Worm (Caenorhabditis elegans) whole organism, L1 larva: Measurements from ENCODE around the gene gadr-3.

ENCODE experiments used
- C04F5.9 ChIP-seq: sonication (generic microtip); optimal IDR thresholded peaks from 2 replicates; lab custom pipeline; 2016; ENCODE audit warnings: missing genetic modification characterization, missing compliant biosample characterization
- C34B4.2 ChIP-seq: sonication (generic microtip); optimal IDR thresholded peaks from 2 replicates; lab custom pipeline; 2017; ENCODE audit warnings: mild to moderate bottlenecking, missing genetic modification characterization, missing compliant biosample characterization
- F16B12.6 ChIP-seq: fragments of 150-350 bp; optimal IDR thresholded peaks from 2 replicates; lab custom pipeline; 2014; ENCODE audit warnings: missing biosample characterization, missing genetic modification characterization
- aha-1 ChIP-seq: fragments of 150-350 bp; optimal IDR thresholded peaks from 2 replicates; lab custom pipeline; 2014; ENCODE audit warnings: missing biosample characterization, missing genetic modification characterization
- aly-2 ChIP-seq: fragments of 150-350 bp; optimal IDR thresholded peaks from 2 replicates; lab custom pipeline; 2014; ENCODE audit warnings: missing biosample characterization, missing genetic modification characterization
- ama-1 ChIP-seq: fragments of 150-350 bp; optimal IDR thresholded peaks from 2 replicates; lab custom pipeline; 2014
- blmp-1 ChIP-seq: fragments of 150-350 bp; optimal IDR thresholded peaks from 2 replicates; lab custom pipeline; 2014; ENCODE audit warnings: missing biosample characterization, missing genetic modification characterization
- ceh-82 ChIP-seq, 3 experiments: fragments of 150-350 bp in 1 of 3; sonication (generic microtip) in 2 of 3; optimal IDR thresholded peaks; 2 replicates each; lab custom pipeline; 2014 to 2017; ENCODE audit warnings: missing biosample characterization in 3 of 3, missing genetic modification characterization in 3 of 3
- ceh-88 ChIP-seq: fragments of 200-800 bp; sonication (Bioruptor generic); IDR thresholded peaks from 2 replicates; pipeline ENCODE4 v1.3.6; 2022; ENCODE audit warnings: missing genetic modification characterization, missing compliant biosample characterization
- ces-1 ChIP-seq: fragments of 150-350 bp; optimal IDR thresholded peaks from 2 replicates; lab custom pipeline; 2014; ENCODE audit warnings: missing biosample characterization, missing genetic modification reagents, missing genetic modification characterization
- dpl-1 ChIP-seq, 3 experiments: fragments of 150-350 bp in 2 of 3; sonication (generic microtip) in 1 of 3; optimal IDR thresholded peaks; 2 replicates each; lab custom pipeline; 2014 to 2017; ENCODE audit warnings: missing biosample characterization in 3 of 3, missing genetic modification characterization in 3 of 3, missing genetic modification reagents in 3 of 3
- efl-3 ChIP-seq: fragments of 200-800 bp; sonication (Bioruptor generic); optimal IDR thresholded peaks from 2 replicates; lab custom pipeline; 2018; ENCODE audit warnings: mild to moderate bottlenecking, missing genetic modification characterization, missing compliant biosample characterization
- egl-13 ChIP-seq: sonication (generic microtip); optimal IDR thresholded peaks from 2 replicates; lab custom pipeline; 2016; ENCODE audit warnings: missing genotype, missing genetic modification reagents, missing genetic modification characterization, missing compliant biosample characterization
- elt-2 ChIP-seq: sonication (generic microtip); optimal IDR thresholded peaks from 2 replicates; lab custom pipeline; 2016; ENCODE audit warnings: missing genetic modification characterization, mild to moderate bottlenecking, inconsistent platforms, missing compliant biosample characterization, missing genetic modification reagents
- ets-5 ChIP-seq: fragments of 200-800 bp; sonication (Bioruptor generic); IDR thresholded peaks from 2 replicates; pipeline ENCODE4 v1.3.6; 2022; ENCODE audit warnings: missing genetic modification characterization, missing compliant biosample characterization
- fkh-10 ChIP-seq: sonication (generic microtip); optimal IDR thresholded peaks from 2 replicates; lab custom pipeline; 2017; ENCODE audit warnings: missing biosample characterization, missing genetic modification reagents, missing genetic modification characterization
- fkh-4 ChIP-seq: sonication (generic microtip); optimal IDR thresholded peaks from 2 replicates; lab custom pipeline; 2016; ENCODE audit warnings: missing compliant biosample characterization, missing genetic modification characterization, borderline replicate concordance
- irx-1 ChIP-seq: sonication (generic microtip); optimal IDR thresholded peaks from 2 replicates; lab custom pipeline; 2016; ENCODE audit warnings: missing genetic modification characterization, missing compliant biosample characterization
- isw-1 ChIP-seq: fragments of 200-800 bp; sonication (Bioruptor generic); IDR thresholded peaks from 2 replicates; pipeline ENCODE4 v1.3.6; 2022; ENCODE audit warnings: missing genetic modification characterization, missing compliant biosample characterization
- lin-13 ChIP-seq: fragments of 150-350 bp; optimal IDR thresholded peaks from 2 replicates; lab custom pipeline; 2014; ENCODE audit warnings: missing biosample characterization, missing genetic modification reagents, missing genetic modification characterization
- lin-14 ChIP-seq: fragments of 200-800 bp; sonication (Bioruptor generic); optimal IDR thresholded peaks from 2 replicates; lab custom pipeline; 2018; ENCODE audit warnings: mild to moderate bottlenecking, missing genetic modification characterization, moderate library complexity, missing compliant biosample characterization
- lin-39 ChIP-seq: fragments of 150-350 bp; optimal IDR thresholded peaks from 2 replicates; lab custom pipeline; 2014; ENCODE audit warnings: missing biosample characterization, missing genetic modification reagents, missing genetic modification characterization
- lsy-2 ChIP-seq, 2 experiments: fragments of 150-350 bp; optimal IDR thresholded peaks; 2 replicates each; lab custom pipeline; 2014; ENCODE audit warnings: missing biosample characterization in 2 of 2, missing genetic modification characterization in 2 of 2
- mdl-1 ChIP-seq, 2 experiments: fragments of 150-350 bp; optimal IDR thresholded peaks; 2 replicates each; lab custom pipeline; 2014 to 2017; ENCODE audit warnings: missing biosample characterization in 2 of 2, missing genetic modification characterization in 2 of 2, inconsistent platforms in 1 of 2
- mef-2 ChIP-seq: fragments of 150-350 bp; optimal IDR thresholded peaks from 2 replicates; lab custom pipeline; 2014; ENCODE audit warnings: missing biosample characterization, missing genetic modification characterization
- mep-1 ChIP-seq: fragments of 150-350 bp; optimal IDR thresholded peaks from 2 replicates; lab custom pipeline; 2014; ENCODE audit warnings: missing biosample characterization, missing genetic modification characterization
- nhr-19 ChIP-seq: fragments of 200-800 bp; sonication (Bioruptor generic); conservative IDR thresholded peaks from 2 replicates; pipeline ENCODE4 v1.3.6; 2022; ENCODE audit warnings: missing genetic modification characterization, missing compliant biosample characterization
- nhr-20 ChIP-seq: sonication (generic microtip); optimal IDR thresholded peaks from 2 replicates; lab custom pipeline; 2016; ENCODE audit warnings: mild to moderate bottlenecking, missing genetic modification characterization, missing compliant biosample characterization
- nhr-47 ChIP-seq: sonication (generic microtip); optimal IDR thresholded peaks from 2 replicates; lab custom pipeline; 2016; ENCODE audit warnings: mild to moderate bottlenecking, missing genetic modification characterization, moderate library complexity, missing compliant biosample characterization
- nhr-76 ChIP-seq: sonication (generic microtip); optimal IDR thresholded peaks from 2 replicates; lab custom pipeline; 2017; ENCODE audit warnings: missing biosample characterization, missing genetic modification characterization
- nhr-77 ChIP-seq: fragments of 150-350 bp; optimal IDR thresholded peaks from 2 replicates; lab custom pipeline; 2014; ENCODE audit warnings: missing biosample characterization, missing genetic modification characterization
- nhr-85 ChIP-seq: sonication (generic microtip); peaks from one replicate; lab custom pipeline; 2016; ENCODE audit warnings: missing genetic modification characterization, inconsistent platforms, missing compliant biosample characterization
- pag-3 ChIP-seq: sonication (generic microtip); optimal IDR thresholded peaks from 2 replicates; lab custom pipeline; 2017; ENCODE audit warnings: missing genetic modification characterization, mild to moderate bottlenecking, missing compliant biosample characterization, antibody characterized with exemption, borderline replicate concordance; ENCODE audit not compliant: insufficient read depth
- rnt-1 ChIP-seq: sonication (generic microtip); optimal IDR thresholded peaks from 2 replicates; lab custom pipeline; 2016; ENCODE audit warnings: mild to moderate bottlenecking, missing genetic modification characterization, moderate library complexity, missing compliant biosample characterization
- snpc-4 ChIP-seq: fragments of 150-350 bp; optimal IDR thresholded peaks from 2 replicates; lab custom pipeline; 2014; ENCODE audit warnings: missing biosample characterization, missing genetic modification characterization
- snu-23 ChIP-seq: sonication (generic microtip); optimal IDR thresholded peaks from 2 replicates; lab custom pipeline; 2016; ENCODE audit warnings: missing genetic modification characterization, missing compliant biosample characterization
- sox-4 ChIP-seq: sonication (generic microtip); optimal IDR thresholded peaks from 2 replicates; lab custom pipeline; 2016; ENCODE audit warnings: missing genetic modification characterization, missing compliant biosample characterization
- sptf-1 ChIP-seq: fragments of 150-350 bp; optimal IDR thresholded peaks from 2 replicates; lab custom pipeline; 2014; ENCODE audit warnings: missing biosample characterization, missing genetic modification characterization
- sup-37 ChIP-seq: fragments of 200-800 bp; sonication (Bioruptor generic); optimal IDR thresholded peaks from 2 replicates; lab custom pipeline; 2018; ENCODE audit warnings: mild to moderate bottlenecking, missing genetic modification characterization, missing compliant biosample characterization
- unc-130 ChIP-seq: fragments of 150-350 bp; optimal IDR thresholded peaks from 2 replicates; lab custom pipeline; 2017; ENCODE audit warnings: missing biosample characterization, missing genetic modification characterization, inconsistent platforms
- unc-62 ChIP-seq: fragments of 150-350 bp; optimal IDR thresholded peaks from 2 replicates; lab custom pipeline; 2014; ENCODE audit warnings: missing biosample characterization, missing genetic modification reagents, missing genetic modification characterization
- unc-86 ChIP-seq: sonication (generic microtip); optimal IDR thresholded peaks from 2 replicates; lab custom pipeline; 2016; ENCODE audit warnings: missing genetic modification characterization, missing compliant biosample characterization
- unc-98 ChIP-seq: fragments of 200-800 bp; sonication (Bioruptor generic); IDR thresholded peaks from 2 replicates; pipeline ENCODE4 v1.3.6; 2022; ENCODE audit warnings: missing genetic modification characterization, missing compliant biosample characterization
- zag-1 ChIP-seq: fragments of 150-350 bp; optimal IDR thresholded peaks from 2 replicates; lab custom pipeline; 2014; ENCODE audit warnings: missing biosample characterization, missing genetic modification characterization
- zip-4 ChIP-seq: fragments of 200-800 bp; sonication (Bioruptor generic); optimal IDR thresholded peaks from 2 replicates; lab custom pipeline; 2018; ENCODE audit warnings: mild to moderate bottlenecking, missing genetic modification characterization, moderate library complexity, missing compliant biosample characterization
- ztf-4 ChIP-seq: fragments of 150-350 bp; optimal IDR thresholded peaks from 2 replicates; lab custom pipeline; 2014; ENCODE audit warnings: missing biosample characterization, missing genetic modification characterization

The gadr-3 gene

DNA sequence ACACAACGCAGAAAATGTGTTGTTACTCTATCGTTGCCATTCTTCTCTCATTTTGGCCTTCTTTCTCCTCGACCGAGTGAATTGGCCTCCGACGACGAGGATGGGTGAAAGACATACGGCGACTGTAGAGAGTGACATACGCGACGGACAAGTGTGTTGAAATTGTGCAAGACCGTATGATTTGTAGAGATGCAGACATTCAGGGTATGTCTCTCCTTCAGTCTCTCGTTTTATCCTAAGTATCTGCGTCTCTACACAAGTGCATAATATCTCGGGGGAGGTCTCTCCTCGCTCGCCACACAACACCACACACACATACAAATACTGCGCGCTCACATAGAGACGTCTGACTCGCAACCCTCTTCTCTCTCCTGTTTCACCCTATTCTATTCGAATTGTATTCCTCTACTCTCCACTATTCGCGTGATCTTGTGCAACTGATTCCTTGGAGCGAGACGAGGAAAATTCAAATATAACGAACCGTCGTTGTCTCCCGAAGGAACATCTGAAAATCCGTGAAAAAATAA lies 5.7 kb downstream of the gadr-3 start, which contains the start of gene hmg-1.2 (continued):
- peak; percentile 71; the same call in 1 of the 2 replicates for TF ChIP-seq ceh-88 (GFP tag; lab: Robert Waterston, UW)
- peak; percentile 46 for TF ChIP-seq sup-37 (GFP tag; lab: Kevin White, UChicago)
- TF ChIP-seq C04F5.9: no peak
- TF ChIP-seq unc-86: peak; percentile 83
- peak; percentile 66 for TF ChIP-seq unc-130 (tag; lab: Kevin White, UChicago)
- no peak for TF ChIP-seq ama-1
- TF ChIP-seq aly-2 (tag; lab: Kevin White, UChicago): peak; percentile 59
- TF ChIP-seq efl-3 (GFP tag; lab: Kevin White, UChicago): no peak
- peak; percentile 56 for TF ChIP-seq fkh-10

DNA sequence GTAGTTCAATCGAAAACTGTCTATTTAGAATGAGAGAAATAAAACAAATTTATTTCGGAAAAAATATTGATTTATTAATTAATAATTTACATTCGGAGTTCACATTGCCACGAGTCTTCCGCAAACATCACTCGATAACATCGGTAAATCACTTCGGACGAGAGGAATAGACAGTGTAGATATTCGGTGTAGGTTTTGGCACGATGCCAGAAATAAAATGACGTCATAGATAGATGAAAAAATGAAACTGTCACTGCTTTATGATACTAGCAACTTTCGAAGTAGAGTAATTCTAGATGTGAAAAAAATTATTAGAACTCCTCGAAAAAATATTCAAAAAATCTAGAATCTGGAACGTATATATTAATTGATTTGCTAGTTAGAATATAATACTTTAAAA lies 6.3 kb downstream of the gadr-3 start:
- TF ChIP-seq snpc-4 (tag; lab: Kevin White, UChicago) (no peak), pag-3 (tag; lab: Kevin White, UChicago) (no peak), ets-5 (no peak), sptf-1 (tag; lab: Kevin White, UChicago) (no peak), sup-37 (GFP tag; lab: Kevin White, UChicago) (no peak), lin-14 (GFP tag; lab: Kevin White, UChicago) (no peak), unc-98 (GFP tag; lab: Robert Waterston, UW) (no peak), ama-1 (no peak), nhr-77 (tag; lab: Kevin White, UChicago) (no peak), lin-13 (GFP tag; lab: Kevin White, UChicago) (peak; percentile 19), efl-3 (GFP tag; lab: Kevin White, UChicago) (no peak), sox-4 (no peak), fkh-10 (no peak), egl-13 (tag; lab: Kevin White, UChicago) (no peak), rnt-1 (peak; percentile 6), lsy-2 (tag; optimal IDR thresholded peaks at IDR 0.05; lab: Kevin White, UChicago) (no peak), snu-23 (GFP tag; lab: Kevin White, UChicago) (no peak), mdl-1 (tag; optimal IDR thresholded peaks at IDR 0.05; lab: Kevin White, UChicago) (no peak), fkh-4 (tag; lab: Kevin White, UChicago) (no peak), nhr-85 (peak; percentile 76), zip-4 (GFP tag; lab: Kevin White, UChicago) (no peak), C34B4.2 (tag; lab: Kevin White, UChicago) (no peak), aha-1 (tag; lab: Kevin White, UChicago) (no peak)
- TF ChIP-seq, all 84 proteins: peak for 3

DNA sequence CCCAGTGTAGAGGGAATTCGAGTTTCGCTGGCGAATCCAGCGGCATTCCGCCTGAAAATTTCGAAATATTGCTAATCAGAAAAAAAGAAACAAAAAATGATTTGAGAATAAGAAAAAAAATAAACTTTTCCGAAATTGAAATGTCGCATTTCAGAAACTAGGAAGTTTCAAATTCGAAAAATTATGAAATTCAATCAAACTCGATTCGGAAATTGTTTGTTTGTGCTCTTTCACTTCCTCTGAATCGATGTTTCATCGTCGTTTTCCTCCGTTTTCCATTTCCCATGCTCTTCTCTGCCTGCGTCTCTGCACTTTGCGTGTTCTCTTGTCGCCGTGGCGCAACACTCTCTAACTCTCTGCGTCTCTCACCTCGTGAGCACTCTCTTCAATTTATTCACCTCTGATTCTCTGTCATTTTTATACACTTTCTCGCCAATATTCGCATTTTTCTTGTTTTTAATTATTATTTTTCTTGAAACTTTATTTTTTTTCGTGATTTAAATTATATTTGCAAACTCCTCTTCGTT lies 7.4 kb downstream of the gadr-3 start, which contains the start of gene C18F10.7:
TSS of gene C18F10.7 (minus strand) at position 51 of the 527 bp plus-strand sequence.
- no peak for TF ChIP-seq unc-98 (GFP tag; lab: Robert Waterston, UW)
- peak; percentile 73 for TF ChIP-seq nhr-47
- TF ChIP-seq zag-1 (tag; lab: Kevin White, UChicago): no peak
- TF ChIP-seq F16B12.6 (tag; lab: Kevin White, UChicago): peak; percentile 16
- TF ChIP-seq nhr-19 (GFP tag; lab: Robert Waterston, UW): peak; percentile 76
- no peak for TF ChIP-seq ces-1 (GFP tag; lab: Kevin White, UChicago)
- peak; percentile 87 for TF ChIP-seq lin-14 (GFP tag; lab: Kevin White, UChicago)
- TF ChIP-seq nhr-76: no peak
- TF ChIP-seq pag-3 (tag; lab: Kevin White, UChicago): no peak
- TF ChIP-seq unc-62 (GFP tag; lab: Kevin White, UChicago): no peak
- peak; percentile 49 for TF ChIP-seq blmp-1 (tag; lab: Kevin White, UChicago)
- TF ChIP-seq irx-1 (tag; lab: Kevin White, UChicago): peak; percentile 52
- TF ChIP-seq dpl-1 (GFP tag; optimal IDR thresholded peaks at IDR 0.05; lab: Kevin White, UChicago): peak; percentile 30 to 56 (median 48)
- TF ChIP-seq nhr-77 (tag; lab: Kevin White, UChicago): peak; percentile 11
- peak; percentile 3 for TF ChIP-seq sup-37 (GFP tag; lab: Kevin White, UChicago)
- peak; percentile 30 for TF ChIP-seq isw-1
- peak; percentile 43 for TF ChIP-seq ztf-4 (tag; lab: Kevin White, UChicago)
- TF ChIP-seq nhr-85: peak; percentile 70
- TF ChIP-seq lin-39 (tag; lab: Kevin White, UChicago): peak; percentile 51
- peak; percentile 71 for TF ChIP-seq nhr-20 (tag; lab: Kevin White, UChicago)
- TF ChIP-seq ceh-88 (GFP tag; lab: Robert Waterston, UW): no peak; the same call in 1 of the 2 replicates
- TF ChIP-seq aly-2 (tag; lab: Kevin White, UChicago): peak; percentile 24
- peak; percentile 61 for TF ChIP-seq mef-2 (tag; lab: Kevin White, UChicago)
- peak; percentile 64 for TF ChIP-seq snpc-4 (tag; lab: Kevin White, UChicago)
- TF ChIP-seq elt-2 (tag; lab: Kevin White, UChicago): peak; percentile 61
- no peak for TF ChIP-seq sox-4
- TF ChIP-seq lsy-2 (tag; optimal IDR thresholded peaks at IDR 0.05; lab: Kevin White, UChicago): peak in 1 of 2 experiments; percentile 76
- TF ChIP-seq snu-23 (GFP tag; lab: Kevin White, UChicago): peak; percentile 81
- peak; percentile 37 to 64 (median 38) for TF ChIP-seq ceh-82 (tag; optimal IDR thresholded peaks at IDR 0.05; lab: Kevin White, UChicago)
- TF ChIP-seq mep-1 (tag; lab: Kevin White, UChicago): peak; percentile 50
